Worm (Caenorhabditis elegans): Measurements from ENCODE around the gene znfx-1.

The znfx-1 gene

DNA sequence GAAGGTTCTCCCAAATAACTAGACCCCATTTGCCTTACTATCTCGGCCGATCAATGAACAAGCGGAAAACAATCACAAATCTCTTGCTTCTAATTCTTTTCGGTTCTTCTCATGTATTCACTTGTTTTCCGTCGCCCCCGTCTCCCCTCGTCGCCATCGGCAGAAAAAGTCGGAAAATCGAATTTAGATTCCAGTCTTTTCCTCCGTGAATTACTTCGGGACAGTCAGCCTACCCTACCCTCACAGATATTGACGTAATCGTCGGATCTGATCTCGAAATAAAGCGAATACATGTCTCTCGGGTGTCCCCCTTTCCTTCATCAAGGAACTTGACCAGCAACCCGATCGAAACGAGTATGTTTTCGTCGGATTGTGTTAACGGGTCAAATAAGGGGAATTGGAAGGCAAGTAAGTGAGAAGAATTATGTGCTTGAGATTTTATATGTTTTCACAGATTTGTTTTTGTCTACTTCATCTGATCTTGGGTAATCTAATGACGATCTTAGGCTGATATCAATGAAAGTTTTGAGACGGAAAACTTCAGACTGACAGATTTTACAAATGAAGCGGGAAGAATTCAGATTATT lies 22.9 kb upstream of the znfx-1 start:
- TF ChIP-seq mbf-1 (tag; optimal IDR thresholded peaks at IDR 0.05) (no peak), sma-3 (GFP tag; optimal IDR thresholded peaks at IDR 0.05) (no peak), nhr-77 (tag; optimal IDR thresholded peaks at IDR 0.05) (no peak), ceh-16 (tag; optimal IDR thresholded peaks at IDR 0.05) (peak; percentile 30), sem-4 (tag; optimal IDR thresholded peaks at IDR 0.05) (no peak), elt-1 (tag; optimal IDR thresholded peaks at IDR 0.05) (no peak)

DNA sequence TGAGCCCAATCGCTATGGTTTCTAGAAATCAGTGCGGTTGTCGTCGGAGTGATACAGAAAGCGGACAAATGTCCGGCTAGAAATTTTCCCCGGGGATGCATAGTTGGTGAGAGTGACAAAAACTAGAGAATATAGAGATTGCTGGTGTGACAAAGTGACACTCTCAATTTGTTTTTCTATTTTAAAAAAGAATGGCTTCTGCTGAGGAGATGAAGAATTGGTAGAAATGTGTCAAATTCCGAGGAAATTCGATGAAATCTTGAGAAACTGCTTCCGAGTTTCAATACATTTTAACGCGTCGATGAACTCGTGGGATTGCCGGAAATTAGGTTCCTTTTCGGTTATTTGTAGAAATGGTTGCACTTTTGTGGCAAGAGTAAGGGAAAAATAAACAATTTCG lies 19.3 kb upstream of the znfx-1 start, which contains the start of gene twk-4:
TSS of gene twk-4 (minus strand) at position 101 of the 400 bp plus-strand sequence.
- TF ChIP-seq nhr-12 (tag; optimal IDR thresholded peaks at IDR 0.05) (no peak), mab-5 (tag; optimal IDR thresholded peaks at IDR 0.05) (no peak), nhr-23 (tag; optimal IDR thresholded peaks at IDR 0.05) (no peak), lin-39 (tag; optimal IDR thresholded peaks at IDR 0.05) (no peak), gmeb-1 (tag; optimal IDR thresholded peaks at IDR 0.05) (no peak), nhr-11 (tag; optimal IDR thresholded peaks at IDR 0.05) (no peak)

ce11 chrII:9196325-9196724 lies 17.1 kb upstream of the znfx-1 start:
- TF ChIP-seq ZK546.5 (tag; optimal IDR thresholded peaks at IDR 0.05): no peak
- TF ChIP-seq lin-11 (tag; optimal IDR thresholded peaks at IDR 0.05): no peak
- no peak for TF ChIP-seq lin-39 (tag; optimal IDR thresholded peaks at IDR 0.05)
- no peak for TF ChIP-seq crh-2 (tag; optimal IDR thresholded peaks at IDR 0.05)
- TF ChIP-seq nhr-11 (tag; optimal IDR thresholded peaks at IDR 0.05): no peak
- TF ChIP-seq peb-1 (tag; optimal IDR thresholded peaks at IDR 0.05): no peak
- TF ChIP-seq sma-9 (GFP tag; optimal IDR thresholded peaks at IDR 0.05): peak; percentile 27
- TF ChIP-seq sma-9 (tag; optimal IDR thresholded peaks at IDR 0.05): no peak
- TF ChIP-seq sem-4 (tag; optimal IDR thresholded peaks at IDR 0.05): no peak
- TF ChIP-seq sma-3 (GFP tag; optimal IDR thresholded peaks at IDR 0.05): no peak
- TF ChIP-seq skn-1 (tag; optimal IDR thresholded peaks at IDR 0.05): peak; percentile 8
- TF ChIP-seq C34F6.9 (tag; optimal IDR thresholded peaks at IDR 0.05): no peak
- TF ChIP-seq zag-1 (tag; optimal IDR thresholded peaks at IDR 0.05): no peak
- TF ChIP-seq egl-27 (tag; optimal IDR thresholded peaks at IDR 0.05): no peak
- no peak for TF ChIP-seq R02D3.7 (tag; optimal IDR thresholded peaks at IDR 0.05)
- TF ChIP-seq elt-3 (tag; optimal IDR thresholded peaks at IDR 0.05): no peak
- TF ChIP-seq fos-1 (tag; optimal IDR thresholded peaks at IDR 0.05): peak; percentile 79
- TF ChIP-seq ztf-4 (tag; optimal IDR thresholded peaks at IDR 0.05): no peak

ce11 chrII:9197212-9197611 lies 16.2 kb upstream of the znfx-1 start, which contains the start of gene let-23:
Gene let-23 (plus strand): TSS chrII:9197512.
- TF ChIP-seq sma-3 (GFP tag; optimal IDR thresholded peaks at IDR 0.05): no peak

- no peak for TF ChIP-seq ceh-16 (tag; optimal IDR thresholded peaks at IDR 0.05)
- no peak for TF ChIP-seq nhr-23 (tag; optimal IDR thresholded peaks at IDR 0.05)
Measured at ce11 chrII:9210076-9210475, 3.4 kb upstream of the znfx-1 start, which contains the start of gene ZK1067.4. Gene ZK1067.4 (plus strand): TSS chrII:9210376.

DNA sequence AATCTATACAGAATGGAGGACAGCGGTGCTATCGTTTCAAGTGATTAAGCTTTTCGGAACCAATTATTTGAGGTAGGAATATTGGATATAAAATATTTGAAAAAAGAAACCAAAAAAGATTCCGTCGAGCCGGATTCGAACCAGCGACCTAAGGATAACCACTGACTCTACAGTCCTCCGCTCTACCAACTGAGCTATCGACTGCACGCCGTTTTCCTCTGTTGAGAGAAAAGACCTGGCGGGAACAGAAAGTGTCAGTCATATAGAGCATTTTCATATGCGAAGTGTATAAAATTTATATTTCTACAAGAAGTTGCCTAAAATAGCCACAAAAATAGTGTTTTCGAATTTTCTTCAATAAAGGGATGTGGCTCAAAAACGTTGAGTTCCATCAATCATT lies 1.8 kb upstream of the znfx-1 start:
- TF ChIP-seq nhr-12 (tag; optimal IDR thresholded peaks at IDR 0.05) (no peak), nhr-129 (tag; optimal IDR thresholded peaks at IDR 0.05) (no peak), unc-39 (tag; optimal IDR thresholded peaks at IDR 0.05) (no peak), snpc-4 (tag; optimal IDR thresholded peaks at IDR 0.05) (peak; percentile 94), fos-1 (tag; optimal IDR thresholded peaks at IDR 0.05) (peak; percentile 11), peb-1 (tag; optimal IDR thresholded peaks at IDR 0.05) (no peak), lsy-2 (tag; optimal IDR thresholded peaks at IDR 0.05) (peak in 1 of 2 experiments; percentile 62), sma-9 (GFP tag; optimal IDR thresholded peaks at IDR 0.05) (peak; percentile 48), sma-9 (tag; optimal IDR thresholded peaks at IDR 0.05) (no peak), ZK546.5 (tag; optimal IDR thresholded peaks at IDR 0.05) (no peak), gmeb-1 (tag; optimal IDR thresholded peaks at IDR 0.05) (no peak), nhr-237 (tag; optimal IDR thresholded peaks at IDR 0.05) (no peak), dmd-4 (tag; optimal IDR thresholded peaks at IDR 0.05) (no peak), egl-27 (tag; optimal IDR thresholded peaks at IDR 0.05) (no peak), aly-2 (tag; optimal IDR thresholded peaks at IDR 0.05) (no peak), ztf-4 (tag; optimal IDR thresholded peaks at IDR 0.05) (no peak), ama-1 (optimal IDR thresholded peaks at IDR 0.05) (no peak), elt-1 (tag; optimal IDR thresholded peaks at IDR 0.05) (no peak), nhr-21 (tag; optimal IDR thresholded peaks at IDR 0.05) (no peak), nhr-77 (tag; optimal IDR thresholded peaks at IDR 0.05) (no peak), nhr-10 (tag; optimal IDR thresholded peaks at IDR 0.05) (no peak), crh-2 (tag; optimal IDR thresholded peaks at IDR 0.05) (peak; percentile 41), sma-3 (GFP tag; optimal IDR thresholded peaks at IDR 0.05) (peak; percentile 38), F13H6.1 (tag; optimal IDR thresholded peaks at IDR 0.05) (peak; percentile 28), mab-5 (tag; optimal IDR thresholded peaks at IDR 0.05) (peak; percentile 22)
